Fruit fly (Drosophila melanogaster) whole organism, pupa: ENCODE data around the gene CG33928.

Experiments used
- CG10348 ChIP-seq: fragments of 200-800 bp; sonication (Bioruptor generic); IDR thresholded peaks from 2 replicates; pipeline ENCODE4 v1.3.6; 2022; ENCODE audit warnings: missing biosample characterization, missing genetic modification characterization
- CG12605 ChIP-seq: fragments of 200-800 bp; sonication (Bioruptor generic); IDR thresholded peaks from 2 replicates; pipeline ENCODE4 v1.3.6; 2022; ENCODE audit warnings: missing biosample characterization, missing genetic modification characterization
- CG13204 ChIP-seq: fragments of 200-800 bp; sonication (Bioruptor generic); optimal IDR thresholded peaks from 2 replicates; lab custom pipeline; 2018; ENCODE audit warnings: missing biosample characterization, mild to moderate bottlenecking, missing genetic modification characterization, moderate library complexity
- CG14655 ChIP-seq: fragments of 200-800 bp; sonication (Bioruptor generic); optimal IDR thresholded peaks from 3 replicates; lab custom pipeline; 2017; ENCODE audit warnings: mild to moderate bottlenecking, missing biosample characterization, missing genetic modification reagents, missing genetic modification characterization
- CG15710 ChIP-seq: fragments of 200-800 bp; sonication (Bioruptor generic); optimal IDR thresholded peaks from 2 replicates; lab custom pipeline; 2018; ENCODE audit warnings: missing biosample characterization, mild to moderate bottlenecking, missing genetic modification characterization, moderate library complexity
- CG17806 ChIP-seq: fragments of 200-800 bp; sonication (Bioruptor generic); optimal IDR thresholded peaks from 2 replicates; lab custom pipeline; 2018; ENCODE audit warnings: missing biosample characterization, mild to moderate bottlenecking, missing genetic modification characterization, moderate library complexity
- CG32121 ChIP-seq: fragments of 200-800 bp; sonication (Bioruptor generic); IDR thresholded peaks from 2 replicates; pipeline ENCODE4 v1.3.6; 2022; ENCODE audit warnings: missing biosample characterization, missing genetic modification characterization
- CG34367 ChIP-seq: fragments of 200-800 bp; sonication (Bioruptor generic); optimal IDR thresholded peaks from 2 replicates; lab custom pipeline; 2018; ENCODE audit warnings: missing biosample characterization, mild to moderate bottlenecking, missing genetic modification characterization
- CG4496 ChIP-seq: fragments of 200-800 bp; sonication (Bioruptor generic); IDR thresholded peaks from 3 replicates; pipeline ENCODE4 v1.3.6; 2022; ENCODE audit warnings: missing biosample characterization, missing genetic modification characterization
- CG8159 ChIP-seq: fragments of 200-800 bp; sonication (Bioruptor generic); optimal IDR thresholded peaks from 3 replicates; lab custom pipeline; 2018; ENCODE audit warnings: missing biosample characterization, mild to moderate bottlenecking, missing genetic modification characterization, moderate library complexity
- CG8301 ChIP-seq: fragments of 200-800 bp; sonication (Bioruptor generic); optimal IDR thresholded peaks from 2 replicates; lab custom pipeline; 2018; ENCODE audit warnings: missing biosample characterization, mild to moderate bottlenecking, missing genetic modification characterization
- CG9948 ChIP-seq: fragments of 200-800 bp; sonication (Bioruptor generic); optimal IDR thresholded peaks from 2 replicates; lab custom pipeline; 2018; ENCODE audit warnings: missing biosample characterization, mild to moderate bottlenecking, missing genetic modification characterization, moderate library complexity
- D1 ChIP-seq: fragments of 200-800 bp; sonication (Bioruptor generic); optimal IDR thresholded peaks from 2 replicates; lab custom pipeline; 2018; ENCODE audit warnings: missing biosample characterization, mild to moderate bottlenecking, missing genetic modification characterization, moderate library complexity
- EcR ChIP-seq: fragments of 200-800 bp; sonication (Bioruptor generic); optimal IDR thresholded peaks from 3 replicates; lab custom pipeline; 2019; ENCODE audit warnings: missing biosample characterization, missing genetic modification characterization, mild to moderate bottlenecking, moderate library complexity, missing genetic modification reagents
- Ets98B ChIP-seq: fragments of 200-800 bp; sonication (Bioruptor generic); IDR thresholded peaks from 2 replicates; pipeline ENCODE4 v1.3.6; 2022; ENCODE audit warnings: missing biosample characterization, missing genetic modification characterization
- Pif1A ChIP-seq: fragments of 200-800 bp; sonication (Bioruptor generic); optimal IDR thresholded peaks from 3 replicates; lab custom pipeline; 2016; ENCODE audit warnings: missing biosample characterization, missing genetic modification characterization
- Pif1B ChIP-seq: fragments of 200-800 bp; sonication (Bioruptor generic); optimal IDR thresholded peaks from 3 replicates; lab custom pipeline; 2016; ENCODE audit warnings: missing biosample characterization, missing genetic modification characterization
- Snoo ChIP-seq: fragments of 200-800 bp; sonication (Bioruptor generic); optimal IDR thresholded peaks from 3 replicates; lab custom pipeline; 2017; ENCODE audit warnings: missing biosample characterization, mild to moderate bottlenecking, missing genetic modification characterization, inconsistent platforms
- fd96Ca ChIP-seq: fragments of 200-800 bp; sonication (Bioruptor generic); IDR thresholded peaks from 3 replicates; pipeline ENCODE4 v1.3.6; 2022; ENCODE audit warnings: missing biosample characterization, missing genetic modification characterization
- gl ChIP-seq: fragments of 200-800 bp; sonication (Bioruptor generic); optimal IDR thresholded peaks from 2 replicates; lab custom pipeline; 2018; ENCODE audit warnings: missing biosample characterization, mild to moderate bottlenecking, missing genetic modification characterization
- rn ChIP-seq: fragments of 200-800 bp; sonication (Bioruptor generic); IDR thresholded peaks from 2 replicates; pipeline ENCODE4 v1.3.6; 2022; ENCODE audit warnings: missing biosample characterization, missing genetic modification characterization

Gene CG33928

dm6 chr2L:17436500-17436899, at the start of gene CG33928:
Gene CG33928 (minus strand): TSS chr2L:17436600.
- TF ChIP-seq Snoo (tag; lab: Kevin White, UChicago) (no peak), CG34367 (tag; lab: Kevin White, UChicago) (no peak), CG10348 (no peak), Ets98B (GFP tag; lab: Robert Waterston, UW) (no peak), CG15710 (no peak), CG8301 (no peak), D1 (no peak), CG12605 (GFP tag; lab: Robert Waterston, UW) (no peak)

- TF ChIP-seq CG15710: no peak
- no peak for TF ChIP-seq CG14655
- no peak for TF ChIP-seq CG4496 (GFP tag; lab: Robert Waterston, UW)
These were observed 49.1 kb upstream of the CG33928 start, which contains the start of the genes CG43221 and CG43645 for dm6 chr2L:17485457-17485856. Gene CG43221 (plus strand): TSS chr2L:17485757. Gene CG43645 (plus strand): TSS chr2L:17485757.

dm6 chr2L:17484174-17484573, 47.8 kb upstream of the CG33928 start, which contains the start of the genes GCS2beta and CG5131:
Gene GCS2beta (minus strand): TSS chr2L:17484307.
Gene CG5131 (plus strand): TSS chr2L:17484501.
- TF ChIP-seq CG34367 (tag; lab: Kevin White, UChicago) (peak; percentile 76), CG9948 (tag; lab: Kevin White, UChicago) (peak; percentile 78), CG8301 (peak; percentile 83), CG17806 (peak; percentile 76), CG10348 (peak; percentile 84), gl (tag; lab: Kevin White, UChicago) (peak; percentile 56), CG13204 (no peak), Pif1B (GFP tag; lab: Kevin White, UChicago) (peak; percentile 77), EcR (GFP tag; lab: Kevin White, UChicago) (no peak), CG12605 (GFP tag; lab: Robert Waterston, UW) (0 out of 2 replicates have a peak, but pooled peaks have one; percentile 40), D1 (peak; percentile 23), rn (peak; percentile 91), Pif1A (GFP tag; lab: Kevin White, UChicago) (peak; percentile 93), fd96Ca (GFP tag; lab: Robert Waterston, UW) (peak; percentile 96), Snoo (tag; lab: Kevin White, UChicago) (peak; percentile 88), CG8159 (tag; lab: Kevin White, UChicago) (peak; percentile 75), Ets98B (GFP tag; lab: Robert Waterston, UW) (peak; percentile 92), CG4496 (GFP tag; lab: Robert Waterston, UW) (peak; percentile 96), CG32121 (peak; percentile 88), CG14655 (peak; percentile 82), CG15710 (peak; percentile 84)
- TF ChIP-seq, all 21 proteins: peak for 19

- TF ChIP-seq CG4496 (GFP tag; lab: Robert Waterston, UW) (peak; percentile 100), CG8159 (tag; lab: Kevin White, UChicago) (peak; percentile 99), CG8301 (peak; percentile 99), CG34367 (tag; lab: Kevin White, UChicago) (peak; percentile 98), D1 (peak; percentile 96), gl (tag; lab: Kevin White, UChicago) (peak; percentile 95), Pif1B (GFP tag; lab: Kevin White, UChicago) (peak; percentile 99), Snoo (tag; lab: Kevin White, UChicago) (peak; percentile 99), CG15710 (peak; percentile 99), rn (peak; percentile 99), CG32121 (peak; percentile 99), CG10348 (peak; percentile 98), CG9948 (tag; lab: Kevin White, UChicago) (peak; percentile 99), CG13204 (no peak), Ets98B (GFP tag; lab: Robert Waterston, UW) (peak; percentile 100), CG17806 (peak; percentile 99), CG12605 (GFP tag; lab: Robert Waterston, UW) (peak; percentile 99), CG14655 (peak; percentile 99), EcR (GFP tag; lab: Kevin White, UChicago) (peak; percentile 41), fd96Ca (GFP tag; lab: Robert Waterston, UW) (peak; percentile 100), Pif1A (GFP tag; lab: Kevin White, UChicago) (peak; percentile 98)
- TF ChIP-seq, all 21 proteins: peak for 20
These were observed 44.7 kb upstream of the CG33928 start, which contains the start of the genes fws and Lamtor3 for dm6 chr2L:17480943-17481580. Gene fws (minus strand): TSS chr2L:17481029. Gene Lamtor3 (plus strand): TSS chr2L:17481231.

dm6 chr2L:17477710-17478109, 41.3 kb upstream of the CG33928 start, which contains the start of gene cass:
Gene cass (minus strand): TSS chr2L:17477888.
- TF ChIP-seq CG14655: no peak
- no peak for TF ChIP-seq D1
- TF ChIP-seq gl (tag; lab: Kevin White, UChicago): no peak
- no peak for TF ChIP-seq Pif1B (GFP tag; lab: Kevin White, UChicago)
- TF ChIP-seq CG10348: no peak
- no peak for TF ChIP-seq CG34367 (tag; lab: Kevin White, UChicago)
- TF ChIP-seq CG8159 (tag; lab: Kevin White, UChicago): no peak
